Fruit fly (Drosophila melanogaster): ENCODE data around the gene tut.

tut gene

DNA sequence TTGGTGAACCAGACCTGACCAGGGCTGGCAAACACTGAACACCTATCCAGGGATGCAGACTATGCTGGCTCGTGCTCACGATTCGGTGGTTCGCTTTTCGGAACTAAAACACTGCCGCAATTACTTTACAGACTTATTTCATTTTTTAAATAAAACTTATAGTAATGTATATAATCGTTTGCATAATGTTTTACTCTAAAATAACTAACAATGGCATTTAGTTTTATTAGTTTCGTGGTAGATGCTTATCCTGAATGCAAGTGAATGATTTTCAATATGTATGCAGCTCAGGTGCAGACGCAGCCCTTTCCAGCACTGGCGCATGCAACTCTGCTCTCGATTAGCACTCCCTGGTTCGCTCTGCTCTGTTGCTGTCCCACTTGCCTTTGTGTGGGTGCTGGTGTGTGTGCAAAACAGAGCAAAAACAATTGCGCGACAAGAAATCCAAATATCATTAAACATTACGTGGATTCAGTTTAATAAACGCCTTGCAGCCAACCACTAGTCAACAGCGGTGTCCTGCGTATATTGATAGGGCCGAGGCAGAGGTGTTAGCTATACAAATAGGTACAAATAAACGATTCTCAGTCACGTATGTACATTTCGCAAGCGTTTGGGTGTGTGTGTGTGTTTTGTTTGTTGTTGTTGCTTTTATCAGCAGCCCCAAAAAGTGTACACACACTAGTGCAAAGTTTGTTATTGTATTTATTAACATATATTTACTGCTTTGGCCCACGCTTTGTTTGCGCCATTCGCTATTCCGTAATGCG is 23.7 kb downstream of the tut start, which contains the start of the genes ERR and Atg18a (continued):
- peak; percentile 23 for TF ChIP-seq luna (GFP tag; optimal IDR thresholded peaks at IDR 0.05)
- peak; percentile 71; the same call in 2 of the 3 replicates for TF ChIP-seq jigr1 (GFP tag; IDR thresholded peaks at IDR 0.05)
- TF ChIP-seq ATbp (GFP tag; optimal IDR thresholded peaks at IDR 0.05), result peak; percentile 31
- peak; percentile 82 for TF ChIP-seq CG4730 (GFP tag; IDR thresholded peaks at IDR 0.05)
- TF ChIP-seq yki (optimal IDR thresholded peaks at IDR 0.05), result no peak
- no peak for TF ChIP-seq sd (tag; optimal IDR thresholded peaks at IDR 0.05)
- peak; percentile 57 for TF ChIP-seq her (GFP tag; optimal IDR thresholded peaks at IDR 0.05)
- peak; percentile 98 for TF ChIP-seq stwl (tag; optimal IDR thresholded peaks at IDR 0.05)
- TF ChIP-seq z (GFP tag; IDR thresholded peaks at IDR 0.05), result no peak
- peak; percentile 31 for TF ChIP-seq CG17802 (tag; optimal IDR thresholded peaks at IDR 0.05)
- TF ChIP-seq onecut (GFP tag; IDR thresholded peaks at IDR 0.05), result peak; percentile 36
- peak; percentile 65 for TF ChIP-seq pb (GFP tag; optimal IDR thresholded peaks at IDR 0.05)
- peak; percentile 40 for TF ChIP-seq kay (GFP tag; optimal IDR thresholded peaks at IDR 0.05)
- peak; percentile 30 for TF ChIP-seq org-1 (GFP tag; optimal IDR thresholded peaks at IDR 0.05)
- no peak for TF ChIP-seq CG12071 (GFP tag; optimal IDR thresholded peaks at IDR 0.05)
- TF ChIP-seq HLH4C (GFP tag; IDR thresholded peaks at IDR 0.05; ENCODE audit: partially characterized antibody), result peak; percentile 45; the same call in 1 of the 3 replicates
- peak in 1 of 2 experiments; percentile 67 for TF ChIP-seq insv (GFP tag; optimal IDR thresholded peaks at IDR 0.05)
- peak; percentile 48; the same call in 1 of the 2 replicates for TF ChIP-seq Dref (GFP tag; IDR thresholded peaks at IDR 0.05)
- 0 out of 2 replicates have a peak, but pooled peaks have one; percentile 13 for TF ChIP-seq CG2129 (GFP tag; IDR thresholded peaks at IDR 0.05; ENCODE audit: partially characterized antibody)
- TF ChIP-seq Rfx (GFP tag; IDR thresholded peaks at IDR 0.05), result peak; percentile 94
- no peak for TF ChIP-seq fru (optimal IDR thresholded peaks at IDR 0.05)
- peak; percentile 89 for TF ChIP-seq Hmr (GFP tag; optimal IDR thresholded peaks at IDR 0.05)
- peak; percentile 13 for TF ChIP-seq CrebB (tag; optimal IDR thresholded peaks at IDR 0.05)
- TF ChIP-seq Dip3 (GFP tag; optimal IDR thresholded peaks at IDR 0.05), result peak; percentile 88
- peak; percentile 89 for TF ChIP-seq CG14667 (GFP tag; IDR thresholded peaks at IDR 0.05)
- TF ChIP-seq Xrp1 (GFP tag; IDR thresholded peaks at IDR 0.05), result peak; percentile 80
- peak; percentile 82 for TF ChIP-seq CG5245 (GFP tag; optimal IDR thresholded peaks at IDR 0.05)
- TF ChIP-seq CkIIα-i1 (GFP tag; IDR thresholded peaks at IDR 0.05), result no peak
- TF ChIP-seq CG2889 (GFP tag; IDR thresholded peaks at IDR 0.05), result peak; percentile 77
- TF ChIP-seq Gsc (GFP tag; IDR thresholded peaks at IDR 0.05), result peak; percentile 61
- peak; percentile 78 for TF ChIP-seq CG31224 (GFP tag; IDR thresholded peaks at IDR 0.05)
- TF ChIP-seq Neu2 (GFP tag; optimal IDR thresholded peaks at IDR 0.05; ENCODE audit: borderline replicate concordance), result no peak
- peak in 1 of 2 experiments; percentile 49 for TF ChIP-seq Trl (optimal IDR thresholded peaks at IDR 0.05)
- TF ChIP-seq Trl (GFP tag; optimal IDR thresholded peaks at IDR 0.05), result peak; percentile 84
- peak; percentile 89 for TF ChIP-seq gem (tag; optimal IDR thresholded peaks at IDR 0.05)
- no peak for TF ChIP-seq wek (GFP tag; optimal IDR thresholded peaks at IDR 0.05)
- peak; percentile 67 for TF ChIP-seq CG13624 (GFP tag; optimal IDR thresholded peaks at IDR 0.05)
- peak; percentile 77 for TF ChIP-seq CG1233 (GFP tag; optimal IDR thresholded peaks at IDR 0.05)
- TF ChIP-seq Adf1 (GFP tag; IDR thresholded peaks at IDR 0.05), result peak; percentile 76
- 0 out of 2 replicates have a peak, but pooled peaks have one; percentile 13 for TF ChIP-seq CG11696 (GFP tag; IDR thresholded peaks at IDR 0.05)
- TF ChIP-seq Drgx (GFP tag; IDR thresholded peaks at IDR 0.05), result peak; percentile 84
- peak; percentile 9 for TF ChIP-seq TFAM (GFP tag; optimal IDR thresholded peaks at IDR 0.05)
- TF ChIP-seq CG12299 (tag; optimal IDR thresholded peaks at IDR 0.05), result peak; percentile 38
- no peak for TF ChIP-seq crol (GFP tag; IDR thresholded peaks at IDR 0.05)
- TF ChIP-seq Fer2 (tag; optimal IDR thresholded peaks at IDR 0.05), result peak; percentile 82
- TF ChIP-seq Lim3 (GFP tag; IDR thresholded peaks at IDR 0.05), result peak; percentile 45; the same call in 1 of the 2 replicates
- TF ChIP-seq CG16815 (GFP tag; optimal IDR thresholded peaks at IDR 0.05), result peak; percentile 92
- TF ChIP-seq eyg (GFP tag; optimal IDR thresholded peaks at IDR 0.05), result peak; percentile 36
- TF ChIP-seq zfh1 (GFP tag; IDR thresholded peaks at IDR 0.05), result peak; percentile 82; the same call in 2 of the 3 replicates
- TF ChIP-seq CG5180 (GFP tag; optimal IDR thresholded peaks at IDR 0.05), result peak; percentile 19

Data from whole organism, embryonic.